Fruit fly (Drosophila melanogaster) whole organism, embryonic: ENCODE data around the gene Cmtr1.

ENCODE experiments used
- Ada2b ChIP-seq: fragments of 200-800 bp; sonication (Bioruptor generic); IDR thresholded peaks from 2 replicates; pipeline ENCODE4 v1.3.6; 2022; ENCODE audit warnings: missing biosample characterization, missing genetic modification characterization
- Atf-2 ChIP-seq: fragments of 200-800 bp; sonication (Bioruptor generic); optimal IDR thresholded peaks from 2 replicates; lab custom pipeline; 2016; ENCODE audit warnings: missing biosample characterization, missing genetic modification characterization
- Awh ChIP-seq: fragments of 200-800 bp; sonication (Bioruptor generic); IDR thresholded peaks from 2 replicates; pipeline ENCODE4, ENCODE4 v1.3.6; 2022; ENCODE audit warnings: missing biosample characterization, missing genetic modification characterization
- CG12155 ChIP-seq: fragments of 200-800 bp; sonication (Bioruptor generic); optimal IDR thresholded peaks from 3 replicates; lab custom pipeline; 2016; ENCODE audit warnings: missing biosample characterization, missing genetic modification characterization
- CG12659 ChIP-seq: fragments of 200-800 bp; sonication (Bioruptor generic); optimal IDR thresholded peaks from 3 replicates; lab custom pipeline; 2017; ENCODE audit warnings: mild to moderate bottlenecking, missing biosample characterization, missing genetic modification reagents, missing genetic modification characterization
- CG13287 ChIP-seq: fragments of 200-800 bp; sonication (Bioruptor generic); IDR thresholded peaks from 2 replicates; pipeline ENCODE4 v1.3.6; 2022; ENCODE audit warnings: missing biosample characterization, missing genetic modification characterization; ENCODE audit not compliant: partially characterized antibody
- CG13424 ChIP-seq: fragments of 200-800 bp; sonication (Bioruptor generic); optimal IDR thresholded peaks from 2 replicates; lab custom pipeline; 2019; ENCODE audit warnings: missing biosample characterization, mild to moderate bottlenecking, missing genetic modification characterization, moderate library complexity
- CG14965 ChIP-seq: fragments of 200-800 bp; sonication (Bioruptor generic); optimal IDR thresholded peaks from 2 replicates; lab custom pipeline; 2016; ENCODE audit warnings: missing biosample characterization, missing genetic modification characterization, borderline replicate concordance
- CG16813 ChIP-seq: fragments of 200-800 bp; sonication (Bioruptor generic); IDR thresholded peaks from 3 replicates; pipeline ENCODE4 v1.3.6; 2022; ENCODE audit warnings: missing biosample characterization, missing genetic modification characterization; ENCODE audit not compliant: partially characterized antibody
- CG2116 ChIP-seq: fragments of 200-800 bp; sonication (Bioruptor generic); optimal IDR thresholded peaks from 3 replicates; lab custom pipeline; 2018; ENCODE audit warnings: missing biosample characterization, mild to moderate bottlenecking, missing genetic modification characterization
- CG2129 ChIP-seq: fragments of 200-800 bp; sonication (Bioruptor generic); IDR thresholded peaks from 2 replicates; pipeline ENCODE4 v1.3.6; 2022; ENCODE audit warnings: missing biosample characterization, missing genetic modification characterization; ENCODE audit not compliant: partially characterized antibody
- CG2889 ChIP-seq: fragments of 200-800 bp; sonication (Bioruptor generic); IDR thresholded peaks from 3 replicates; pipeline ENCODE4 v1.3.6; 2022; ENCODE audit warnings: missing biosample characterization, missing genetic modification characterization
- CG30431 ChIP-seq: fragments of 200-800 bp; sonication (Bioruptor generic); optimal IDR thresholded peaks from 2 replicates; lab custom pipeline; 2017; ENCODE audit warnings: missing biosample characterization, missing genetic modification characterization
- CG3065 ChIP-seq: fragments of 200-800 bp; sonication (Bioruptor generic); optimal IDR thresholded peaks from 2 replicates; lab custom pipeline; 2016; ENCODE audit warnings: missing biosample characterization, missing genetic modification characterization
- CG34224 ChIP-seq: fragments of 200-800 bp; sonication (Bioruptor generic); IDR thresholded peaks from 3 replicates; pipeline ENCODE4 v1.3.6; 2022; ENCODE audit warnings: missing biosample characterization, missing genetic modification characterization; ENCODE audit not compliant: partially characterized antibody
- CG3726 ChIP-seq: fragments of 200-800 bp; sonication (Bioruptor generic); IDR thresholded peaks from 3 replicates; pipeline ENCODE4, ENCODE4 v1.3.6; 2022; ENCODE audit warnings: missing biosample characterization, missing genetic modification characterization
- CG3995 ChIP-seq: fragments of 200-800 bp; sonication (Bioruptor generic); optimal IDR thresholded peaks from 3 replicates; lab custom pipeline; 2016; ENCODE audit warnings: missing biosample characterization, missing genetic modification characterization
- CG4617 ChIP-seq: fragments of 200-800 bp; sonication (Bioruptor generic); optimal IDR thresholded peaks from 3 replicates; lab custom pipeline; 2016; ENCODE audit warnings: missing biosample characterization, missing genetic modification characterization, borderline replicate concordance
- CG4854 ChIP-seq: fragments of 200-800 bp; sonication (Bioruptor generic); optimal IDR thresholded peaks from 2 replicates; lab custom pipeline; 2016; ENCODE audit warnings: missing biosample characterization, missing genetic modification characterization, inconsistent platforms
- CG6683 ChIP-seq: fragments of 200-800 bp; sonication (Bioruptor generic); optimal IDR thresholded peaks from 2 replicates; lab custom pipeline; 2017; ENCODE audit warnings: missing biosample characterization, mild to moderate bottlenecking, missing genetic modification characterization, missing genetic modification reagents
- CG7745 ChIP-seq: fragments of 200-800 bp; sonication (Bioruptor generic); optimal IDR thresholded peaks from 2 replicates; lab custom pipeline; 2018; ENCODE audit warnings: missing biosample characterization, mild to moderate bottlenecking, missing genetic modification characterization, moderate library complexity
- CTCF ChIP-seq: fragments of 200-800 bp; sonication (Bioruptor generic); optimal IDR thresholded peaks from 2 replicates; lab custom pipeline; 2017; ENCODE audit warnings: missing biosample characterization, mild to moderate bottlenecking, missing genetic modification characterization, moderate library complexity
- Dbx ChIP-seq: fragments of 200-800 bp; sonication (Bioruptor generic); IDR thresholded peaks from 3 replicates; pipeline ENCODE4 v1.3.6; 2022; ENCODE audit warnings: missing biosample characterization, missing genetic modification characterization
- Doc3 ChIP-seq: fragments of 200-800 bp; sonication (Bioruptor generic); IDR thresholded peaks from 3 replicates; pipeline ENCODE4 v1.3.6; 2022; ENCODE audit warnings: missing biosample characterization, missing genetic modification characterization; ENCODE audit not compliant: partially characterized antibody
- Dp ChIP-seq: fragments of 200-800 bp; sonication (Bioruptor generic); optimal IDR thresholded peaks from 2 replicates; lab custom pipeline; 2018; ENCODE audit warnings: missing biosample characterization, mild to moderate bottlenecking, missing genetic modification characterization, moderate library complexity
- Dref ChIP-seq: fragments of 200-800 bp; sonication (Bioruptor generic); IDR thresholded peaks from 2 replicates; pipeline ENCODE4 v1.3.6; 2022; ENCODE audit warnings: missing biosample characterization, missing genetic modification characterization
- E2f2 ChIP-seq: fragments of 200-800 bp; sonication (Bioruptor generic); IDR thresholded peaks from 2 replicates; pipeline ENCODE4 v1.3.6; 2022; ENCODE audit warnings: missing biosample characterization, missing genetic modification characterization
- Ets97D ChIP-seq: fragments of 200-800 bp; sonication (Bioruptor generic); optimal IDR thresholded peaks from 3 replicates; lab custom pipeline; 2016; ENCODE audit warnings: missing biosample characterization, missing genetic modification characterization
- GATAe ChIP-seq: fragments of 200-800 bp; sonication (Bioruptor generic); conservative IDR thresholded peaks from 2 replicates; pipeline ENCODE4 v1.3.6; 2022; ENCODE audit warnings: missing biosample characterization, missing genetic modification characterization
- Kr ChIP-seq: fragments of 200-800 bp; sonication (Bioruptor generic); optimal IDR thresholded peaks from 2 replicates; lab custom pipeline; 2017; ENCODE audit warnings: missing biosample characterization, mild to moderate bottlenecking, missing genetic modification characterization
- Lhr ChIP-seq: fragments of 200-800 bp; sonication (Bioruptor generic); optimal IDR thresholded peaks from 3 replicates; lab custom pipeline; 2017; ENCODE audit warnings: mild to moderate bottlenecking, missing biosample characterization, missing genetic modification reagents, missing genetic modification characterization
- MBD-R2 ChIP-seq: fragments of 200-800 bp; sonication (Bioruptor generic); IDR thresholded peaks from 2 replicates; pipeline ENCODE4 v1.3.6; 2022; ENCODE audit warnings: missing biosample characterization, missing genetic modification characterization
- NK7.1 ChIP-seq: fragments of 200-800 bp; sonication (Bioruptor generic); optimal IDR thresholded peaks from 3 replicates; lab custom pipeline; 2016; ENCODE audit warnings: missing biosample characterization, missing genetic modification characterization
- Pdp1 ChIP-seq, 2 experiments: fragments of 200-800 bp; sonication (Bioruptor generic); optimal IDR thresholded peaks; 3 replicates each; lab custom pipeline; 2016; ENCODE audit warnings: missing biosample characterization in 2 of 2, missing genetic modification characterization in 2 of 2, mild to moderate bottlenecking in 1 of 2, moderate library complexity in 1 of 2
- Sox102F ChIP-seq: fragments of 200-800 bp; sonication (Bioruptor generic); optimal IDR thresholded peaks from 2 replicates; lab custom pipeline; 2018; ENCODE audit warnings: missing biosample characterization, mild to moderate bottlenecking, missing genetic modification characterization, moderate library complexity
- ab ChIP-seq: fragments of 200-800 bp; sonication (Bioruptor generic); optimal IDR thresholded peaks from 2 replicates; lab custom pipeline; 2016; ENCODE audit warnings: missing biosample characterization, missing genetic modification characterization
- amos ChIP-seq: fragments of 200-800 bp; sonication (Bioruptor generic); IDR thresholded peaks from 2 replicates; pipeline ENCODE4 v1.3.6; 2022; ENCODE audit warnings: missing biosample characterization, missing genetic modification characterization; ENCODE audit not compliant: partially characterized antibody
- aop ChIP-seq: fragments of 200-800 bp; sonication (Bioruptor generic); IDR thresholded peaks from 2 replicates; pipeline ENCODE4 v1.3.6; 2022; ENCODE audit warnings: missing biosample characterization, missing genetic modification characterization
- bbx ChIP-seq: fragments of 200-800 bp; sonication (Bioruptor generic); IDR thresholded peaks from 2 replicates; pipeline ENCODE4 v1.3.6; 2022; ENCODE audit warnings: missing biosample characterization, missing genetic modification characterization; ENCODE audit not compliant: partially characterized antibody
- br ChIP-seq: fragments of >200 bp; optimal IDR thresholded peaks from 2 replicates; lab custom pipeline; 2017
- crp ChIP-seq, 2 experiments: fragments of 200-800 bp; sonication (Bioruptor generic); optimal IDR thresholded peaks; 2 replicates in 1 of 2; 3 replicates in 1 of 2; lab custom pipeline; 2017; ENCODE audit warnings: missing biosample characterization in 2 of 2, missing genetic modification characterization in 2 of 2, mild to moderate bottlenecking in 1 of 2, moderate library complexity in 1 of 2
- dm ChIP-seq: fragments of 200-800 bp; sonication (Bioruptor generic); optimal IDR thresholded peaks from 3 replicates; lab custom pipeline; 2016; ENCODE audit warnings: missing biosample characterization, missing genetic modification characterization
- emc ChIP-seq: fragments of 200-800 bp; sonication (Bioruptor generic); optimal IDR thresholded peaks from 2 replicates; lab custom pipeline; 2016; ENCODE audit warnings: missing biosample characterization, missing genetic modification characterization
- hbn ChIP-seq: fragments of 200-800 bp; sonication (Bioruptor generic); IDR thresholded peaks from 2 replicates; pipeline ENCODE4 v1.3.6; 2022; ENCODE audit warnings: missing biosample characterization, missing genetic modification characterization; ENCODE audit not compliant: partially characterized antibody
- kni ChIP-seq: fragments of 200-800 bp; sonication (Bioruptor generic); optimal IDR thresholded peaks from 3 replicates; lab custom pipeline; 2017; ENCODE audit warnings: mild to moderate bottlenecking, missing biosample characterization, missing genetic modification reagents, missing genetic modification characterization
- knrl ChIP-seq: fragments of 200-800 bp; sonication (Bioruptor generic); IDR thresholded peaks from 3 replicates; pipeline ENCODE4 v1.3.6; 2022; ENCODE audit warnings: missing biosample characterization, missing genetic modification characterization; ENCODE audit not compliant: partially characterized antibody
- lbe ChIP-seq: fragments of 200-800 bp; sonication (Bioruptor generic); optimal IDR thresholded peaks from 2 replicates; lab custom pipeline; 2016; ENCODE audit warnings: missing biosample characterization, mild to moderate bottlenecking, missing genetic modification characterization
- rib ChIP-seq: fragments of 200-800 bp; sonication (Bioruptor generic); IDR thresholded peaks from 2 replicates; pipeline ENCODE4 v1.3.6; 2022; ENCODE audit warnings: missing biosample characterization, missing genetic modification characterization
- stwl ChIP-seq: fragments of 200-800 bp; sonication (Bioruptor generic); optimal IDR thresholded peaks from 3 replicates; lab custom pipeline; 2018; ENCODE audit warnings: missing biosample characterization, mild to moderate bottlenecking, missing genetic modification characterization, moderate library complexity
- zen2 ChIP-seq: fragments of 200-800 bp; sonication (Bioruptor generic); IDR thresholded peaks from 3 replicates; pipeline ENCODE4 v1.3.6; 2022; ENCODE audit warnings: missing biosample characterization, missing genetic modification characterization; ENCODE audit not compliant: partially characterized antibody

Gene Cmtr1

dm6 chrX:4100824-4101368, at the start of gene Cmtr1, which contains the start of gene CG15375 (continued):
- TF ChIP-seq hbn (GFP tag; lab: Robert Waterston, UW) (peak; percentile 67), CG34224 (GFP tag; lab: Robert Waterston, UW) (peak; percentile 76), aop (GFP tag; lab: Robert Waterston, UW) (no peak), NK7.1 (no peak), CG4854 (GFP tag; lab: Kevin White, UChicago) (no peak), Pdp1 (GFP tag; optimal IDR thresholded peaks at IDR 0.05; lab: Kevin White, UChicago) (no peak), rib (GFP tag; lab: Robert Waterston, UW) (no peak), CG16813 (GFP tag; lab: Robert Waterston, UW) (peak; percentile 73), stwl (tag; lab: Kevin White, UChicago) (peak; percentile 60), Ets97D (GFP tag; lab: Kevin White, UChicago) (no peak), CG14965 (GFP tag; lab: Kevin White, UChicago) (no peak), CG2889 (GFP tag; lab: Robert Waterston, UW) (no peak), lbe (GFP tag; lab: Kevin White, UChicago) (no peak), E2f2 (GFP tag; lab: Robert Waterston, UW) (peak; percentile 92), Kr (GFP tag; lab: Kevin White, UChicago) (no peak), CG2129 (GFP tag; lab: Robert Waterston, UW) (peak; percentile 44), Atf-2 (GFP tag; lab: Kevin White, UChicago) (no peak), CG30431 (GFP tag; lab: Kevin White, UChicago) (no peak), CG12155 (no peak), CG3065 (GFP tag; lab: Kevin White, UChicago) (no peak), amos (GFP tag; lab: Robert Waterston, UW) (peak; percentile 85), GATAe (GFP tag; lab: Robert Waterston, UW) (no peak), emc (no peak), CG12659 (peak; percentile 14), CTCF (GFP tag; lab: Kevin White, UChicago) (no peak), Dbx (GFP tag; lab: Robert Waterston, UW) (no peak), CG13424 (tag; lab: Kevin White, UChicago) (no peak), bbx (GFP tag; lab: Robert Waterston, UW) (peak; percentile 85), CG13287 (GFP tag; lab: Robert Waterston, UW) (peak; percentile 87), Sox102F (no peak), Ada2b (GFP tag; lab: Robert Waterston, UW) (no peak), zen2 (GFP tag; lab: Robert Waterston, UW) (peak; percentile 79), MBD-R2 (GFP tag; lab: Robert Waterston, UW) (peak; percentile 63), CG7745 (no peak), dm (GFP tag; lab: Kevin White, UChicago) (peak; percentile 47), crp (GFP tag; optimal IDR thresholded peaks at IDR 0.05; lab: Kevin White, UChicago) (peak in 1 of 2 experiments; percentile 64), kni (GFP tag; lab: Kevin White, UChicago) (no peak), CG2116 (GFP tag; lab: Kevin White, UChicago) (peak; percentile 77), knrl (peak; percentile 65; the same call in 2 of the 3 replicates), Lhr (peak; percentile 16), Doc3 (GFP tag; lab: Robert Waterston, UW) (peak; percentile 59; the same call in 2 of the 3 replicates), CG6683 (GFP tag; lab: Kevin White, UChicago) (no peak), CG4617 (GFP tag; lab: Kevin White, UChicago) (peak; percentile 65), br (no peak), Dref (GFP tag; lab: Robert Waterston, UW) (peak; percentile 87), CG3995 (peak; percentile 1), ab (no peak), Dp (GFP tag; lab: Kevin White, UChicago) (peak; percentile 85), CG3726 (GFP tag; lab: Robert Waterston, UW) (no peak), Awh (no peak)
